Worm (Caenorhabditis elegans): ENCODE measurements around the gene got-1.2.

DNA sequence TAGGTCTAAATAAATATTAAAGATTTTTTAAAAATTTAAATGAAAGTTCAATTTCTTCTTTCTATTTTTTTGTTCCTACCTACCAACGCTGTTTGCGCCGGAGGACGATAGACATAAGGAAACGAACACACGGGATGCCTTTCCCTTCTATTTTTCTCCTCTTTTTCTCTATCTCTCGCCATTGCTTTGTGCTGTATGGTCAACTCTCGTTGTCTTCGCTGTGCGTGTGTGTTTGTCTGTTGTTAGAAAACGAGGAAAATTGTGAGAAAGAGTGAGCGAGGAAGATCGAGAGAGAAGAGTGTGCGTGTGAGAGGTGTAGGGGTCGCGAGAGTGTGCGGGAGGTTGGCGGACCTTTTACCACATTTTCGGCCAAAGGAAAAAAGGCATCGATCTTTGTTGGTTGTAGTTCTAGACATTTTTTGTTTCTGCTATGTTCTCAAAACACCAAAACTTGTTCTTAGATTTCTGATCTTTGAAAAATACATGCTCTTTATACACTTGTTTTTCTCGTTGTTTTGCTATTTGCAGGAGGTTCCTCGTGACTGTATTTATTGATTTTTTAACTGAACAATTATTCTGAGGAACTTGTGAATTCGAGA is 6.2 kb upstream of the got-1.2 start:
- TF ChIP-seq aly-2 (tag; optimal IDR thresholded peaks at IDR 0.05) (no peak), fos-1 (tag; optimal IDR thresholded peaks at IDR 0.05) (no peak)

Measured in whole organism, L1 larva.